Worm (Caenorhabditis elegans): Measurements from ENCODE around the gene nhr-222.

The nhr-222 gene

DNA sequence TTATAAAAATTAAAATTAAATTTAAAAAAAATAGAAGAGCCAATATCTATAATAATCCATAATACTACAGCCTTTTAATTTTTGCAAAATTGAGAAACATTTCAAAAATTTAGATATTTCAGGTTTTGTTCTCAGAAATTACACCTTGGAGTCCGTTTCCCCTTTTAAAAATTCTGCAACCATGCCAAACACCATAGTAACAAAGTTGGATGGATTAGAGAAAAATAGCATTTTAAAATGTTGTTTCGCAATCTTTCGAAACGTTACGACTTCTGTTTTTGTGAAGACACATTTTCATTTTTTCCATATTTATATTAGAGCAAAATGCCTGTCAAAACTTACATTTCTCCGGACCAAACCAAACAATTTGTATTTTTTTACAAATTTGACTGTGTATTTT, 18.3 kb downstream of the nhr-222 start, which contains the start of gene T24A6.7:
T24A6.7 (plus strand) TSS at position 301 of the 400 bp plus-strand sequence.
- TF ChIP-seq unc-62 (GFP tag; optimal IDR thresholded peaks at IDR 0.05) (no peak), lin-13 (tag; optimal IDR thresholded peaks at IDR 0.05) (no peak), pha-4 (tag; optimal IDR thresholded peaks at IDR 0.05) (no peak), lsy-2 (tag; optimal IDR thresholded peaks at IDR 0.05) (no peak), M03D4.4 (tag; optimal IDR thresholded peaks at IDR 0.05) (no peak), sptf-1 (tag; optimal IDR thresholded peaks at IDR 0.05) (no peak), nhr-2 (tag; optimal IDR thresholded peaks at IDR 0.05) (no peak), zip-8 (tag; optimal IDR thresholded peaks at IDR 0.05) (no peak), ces-1 (GFP tag; optimal IDR thresholded peaks at IDR 0.05) (no peak), nhr-76 (tag; optimal IDR thresholded peaks at IDR 0.05) (no peak), mls-2 (tag; optimal IDR thresholded peaks at IDR 0.05) (no peak), elt-3 (tag; optimal IDR thresholded peaks at IDR 0.05) (no peak), ztf-11 (tag; optimal IDR thresholded peaks at IDR 0.05) (no peak), snpc-4 (tag; optimal IDR thresholded peaks at IDR 0.05) (no peak), mep-1 (tag; optimal IDR thresholded peaks at IDR 0.05) (no peak), unc-120 (tag; optimal IDR thresholded peaks at IDR 0.05; ENCODE audit: poor library complexity, severe bottlenecking) (no peak), hlh-1 (tag; optimal IDR thresholded peaks at IDR 0.05) (no peak), drap-1 (GFP tag; optimal IDR thresholded peaks at IDR 0.05) (no peak)

DNA sequence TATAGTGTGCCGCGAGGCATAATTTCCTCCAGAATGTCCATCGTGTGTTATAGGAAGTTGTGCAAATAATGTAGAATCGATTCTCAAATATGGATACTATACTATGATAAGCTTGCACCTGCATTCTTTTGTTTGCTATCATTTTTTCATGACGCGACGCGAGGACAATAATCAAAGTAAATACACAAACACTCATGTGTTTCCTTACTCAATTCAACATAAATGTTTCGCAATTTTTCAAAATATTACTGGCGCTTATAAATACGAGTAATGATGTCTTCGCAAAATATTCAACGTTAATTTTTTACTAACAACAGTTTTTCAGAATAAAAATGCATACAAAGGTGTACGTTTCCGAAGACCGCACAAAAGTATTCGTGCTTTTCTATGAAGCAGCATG, 20.0 kb downstream of the nhr-222 start, which contains the start of gene irg-1:
irg-1 (plus strand) TSS at position 326 of the 400 bp plus-strand sequence.
- TF ChIP-seq sptf-1 (tag; optimal IDR thresholded peaks at IDR 0.05) (no peak), elt-3 (tag; optimal IDR thresholded peaks at IDR 0.05) (no peak), nhr-28 (tag; optimal IDR thresholded peaks at IDR 0.05) (no peak), elt-1 (tag; optimal IDR thresholded peaks at IDR 0.05; ENCODE audit: borderline replicate concordance, insufficient read depth) (no peak), mls-2 (tag; optimal IDR thresholded peaks at IDR 0.05) (no peak), ceh-83 (GFP tag; optimal IDR thresholded peaks at IDR 0.05) (no peak), ces-1 (GFP tag; optimal IDR thresholded peaks at IDR 0.05) (no peak), nhr-2 (tag; optimal IDR thresholded peaks at IDR 0.05) (no peak), ham-2 (GFP tag; optimal IDR thresholded peaks at IDR 0.05) (no peak), tbx-8 (GFP tag; optimal IDR thresholded peaks at IDR 0.05) (no peak), nhr-237 (tag; optimal IDR thresholded peaks at IDR 0.05) (no peak), unc-39 (tag; optimal IDR thresholded peaks at IDR 0.05) (no peak), mab-5 (tag; optimal IDR thresholded peaks at IDR 0.05) (no peak), snpc-4 (tag; optimal IDR thresholded peaks at IDR 0.05) (no peak), zip-8 (tag; optimal IDR thresholded peaks at IDR 0.05) (no peak)

DNA sequence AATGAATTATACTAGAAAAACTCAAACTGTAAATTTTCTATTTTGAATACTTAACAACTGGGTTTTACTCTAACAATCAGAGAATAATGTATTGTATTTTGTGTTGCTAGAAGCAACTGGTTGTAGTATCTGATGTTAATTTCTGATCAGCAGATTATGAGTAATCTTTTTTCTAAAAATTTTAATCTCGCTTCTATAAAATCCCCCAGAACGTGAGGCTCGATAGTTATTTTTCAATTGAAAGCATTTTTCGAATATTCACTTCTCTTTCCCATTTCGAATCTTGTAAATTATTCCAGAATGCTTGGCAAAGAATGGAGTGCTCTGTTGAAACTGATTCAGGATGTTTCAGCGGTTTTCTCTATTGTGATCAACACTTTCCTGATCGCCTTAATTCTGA, 25.4 kb downstream of the nhr-222 start, which contains the start of gene str-227:
str-227 (plus strand) TSS at position 301 of the 400 bp plus-strand sequence.
- TF ChIP-seq elt-3 (tag; optimal IDR thresholded peaks at IDR 0.05) (no peak), sptf-1 (tag; optimal IDR thresholded peaks at IDR 0.05) (no peak), nhr-2 (tag; optimal IDR thresholded peaks at IDR 0.05) (no peak), ces-1 (GFP tag; optimal IDR thresholded peaks at IDR 0.05) (no peak), lin-32 (GFP tag; optimal IDR thresholded peaks at IDR 0.05) (no peak), ztf-11 (tag; optimal IDR thresholded peaks at IDR 0.05) (no peak)

DNA sequence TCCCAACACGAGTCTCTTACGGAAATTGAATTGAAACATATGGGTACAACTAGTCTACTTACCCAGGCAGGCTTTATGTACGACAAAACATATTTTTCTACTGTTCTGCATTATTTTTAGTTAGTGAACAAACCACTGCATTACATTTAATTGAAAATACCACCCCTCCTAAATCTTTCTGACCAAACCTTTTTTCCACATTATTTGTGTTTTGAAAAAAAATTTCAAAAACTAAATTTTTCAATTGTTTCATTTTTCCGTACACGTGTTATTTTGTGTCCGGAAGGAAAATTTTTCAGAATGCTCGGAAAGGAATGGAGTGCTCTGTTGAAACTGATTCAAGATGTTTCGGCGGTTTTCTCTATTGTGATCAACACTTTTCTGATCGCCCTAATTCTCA, 30.9 kb downstream of the nhr-222 start, which contains the start of gene str-226:
str-226 (plus strand) TSS at position 301 of the 400 bp plus-strand sequence.
- TF ChIP-seq ceh-39 (tag; optimal IDR thresholded peaks at IDR 0.05), result no peak
- no peak for TF ChIP-seq ztf-11 (tag; optimal IDR thresholded peaks at IDR 0.05)
- no peak for TF ChIP-seq nhr-2 (tag; optimal IDR thresholded peaks at IDR 0.05)

DNA sequence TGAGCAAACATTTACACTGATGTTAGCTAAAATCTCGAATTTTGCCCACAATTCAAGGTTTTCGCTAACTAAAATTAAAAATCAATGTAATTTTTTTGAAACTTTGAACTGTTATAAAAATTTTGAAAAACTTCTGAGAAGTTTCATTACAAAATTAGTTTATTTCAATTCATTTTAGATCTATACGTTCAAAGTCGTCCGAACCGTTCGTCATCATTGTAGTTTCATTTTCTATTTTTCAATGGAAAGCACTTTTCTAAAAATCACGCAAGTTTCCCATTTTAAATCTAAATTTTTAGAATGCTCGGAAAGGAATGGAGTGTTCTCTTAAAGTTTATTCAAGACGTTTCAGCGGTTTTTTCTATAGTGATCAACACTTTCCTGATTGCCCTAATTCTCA, 33.4 kb downstream of the nhr-222 start, which contains the start of gene str-228:
str-228 (plus strand) TSS at position 301 of the 400 bp plus-strand sequence.
- TF ChIP-seq nhr-28 (tag; optimal IDR thresholded peaks at IDR 0.05) (no peak), ces-1 (GFP tag; optimal IDR thresholded peaks at IDR 0.05) (no peak), blmp-1 (tag; optimal IDR thresholded peaks at IDR 0.05) (no peak), unc-62 (GFP tag; optimal IDR thresholded peaks at IDR 0.05) (no peak), zip-8 (tag; optimal IDR thresholded peaks at IDR 0.05) (no peak), unc-39 (tag; optimal IDR thresholded peaks at IDR 0.05) (no peak), nhr-12 (tag; optimal IDR thresholded peaks at IDR 0.05) (no peak), nhr-2 (tag; optimal IDR thresholded peaks at IDR 0.05) (no peak), elt-3 (tag; optimal IDR thresholded peaks at IDR 0.05) (no peak), nhr-76 (tag; optimal IDR thresholded peaks at IDR 0.05) (no peak), lin-32 (GFP tag; optimal IDR thresholded peaks at IDR 0.05) (no peak), flh-1 (GFP tag; optimal IDR thresholded peaks at IDR 0.05) (no peak), hlh-1 (tag; optimal IDR thresholded peaks at IDR 0.05) (no peak), ceh-83 (GFP tag; optimal IDR thresholded peaks at IDR 0.05) (no peak), M03D4.4 (tag; optimal IDR thresholded peaks at IDR 0.05) (no peak), ceh-43 (GFP tag; optimal IDR thresholded peaks at IDR 0.05) (no peak), ztf-11 (tag; optimal IDR thresholded peaks at IDR 0.05) (no peak), nhr-237 (tag; optimal IDR thresholded peaks at IDR 0.05) (no peak), elt-1 (tag; optimal IDR thresholded peaks at IDR 0.05; ENCODE audit: borderline replicate concordance, insufficient read depth) (no peak), bed-3 (GFP tag; optimal IDR thresholded peaks at IDR 0.05) (no peak)
